Fruit fly (Drosophila melanogaster): ENCODE data around the gene Nepl7.

DNA sequence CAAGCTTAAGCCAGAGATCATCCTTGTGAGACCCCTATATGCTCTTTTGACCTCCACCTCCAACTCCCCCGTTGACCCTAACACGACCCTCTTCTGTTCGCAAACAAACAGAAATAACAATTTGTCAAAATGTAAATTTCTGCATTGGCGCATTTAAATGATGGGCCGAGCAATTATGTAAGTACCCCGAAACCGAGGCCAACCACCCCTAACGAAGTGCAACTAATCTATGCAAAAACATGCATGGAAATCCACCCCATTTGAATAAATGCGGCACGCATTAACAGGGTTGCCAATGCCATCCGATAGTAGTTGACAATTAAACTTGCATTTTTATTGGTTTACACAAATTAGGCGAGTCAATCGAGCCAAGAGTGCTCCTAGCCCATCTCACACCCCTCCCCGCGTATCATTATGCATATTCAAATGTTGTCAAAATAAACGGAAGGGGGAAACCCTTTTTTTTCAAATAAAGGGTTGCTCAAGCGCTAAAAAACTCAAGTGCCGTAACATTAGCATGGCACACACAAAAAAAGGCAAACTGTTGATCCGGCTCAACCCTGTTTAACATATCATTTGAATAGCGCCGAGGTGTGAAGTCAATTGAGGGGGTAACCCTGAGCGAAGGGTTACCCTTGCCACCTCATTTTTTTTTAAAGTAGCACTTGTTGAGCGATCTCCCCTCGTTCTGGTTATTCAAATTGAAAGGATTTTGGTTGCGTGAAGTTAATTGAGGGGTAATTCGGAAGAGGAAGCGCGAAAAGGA is 12.3 kb upstream of the Nepl7 start:
- TF ChIP-seq bab1 (GFP tag; optimal IDR thresholded peaks at IDR 0.05) (no peak), kay (GFP tag; ENCODE audit: borderline replicate concordance) (no peak), cic (GFP tag; optimal IDR thresholded peaks at IDR 0.05) (no peak), Hr96 (GFP tag; optimal IDR thresholded peaks at IDR 0.05) (no peak), pad (GFP tag; optimal IDR thresholded peaks at IDR 0.05) (no peak), ovo (GFP tag; optimal IDR thresholded peaks at IDR 0.05) (no peak), Crg-1 (GFP tag; optimal IDR thresholded peaks at IDR 0.05) (no peak), CG33017 (tag; optimal IDR thresholded peaks at IDR 0.05) (no peak), CG5204 (GFP tag; optimal IDR thresholded peaks at IDR 0.05) (no peak), CG14711 (tag; optimal IDR thresholded peaks at IDR 0.05) (no peak), toe (GFP tag; optimal IDR thresholded peaks at IDR 0.05) (no peak)
